Worm (Caenorhabditis elegans) whole organism, mixed stage, embryonic: ENCODE data around the gene sec-6.

Source experiments
- M03D4.4 ChIP-seq: sonication (generic microtip); optimal IDR thresholded peaks from 2 replicates; lab custom pipeline; 2017; ENCODE audit warnings: mild to moderate bottlenecking, missing genetic modification characterization, missing compliant biosample characterization
- bed-3 ChIP-seq: fragments of 200-800 bp; sonication (Bioruptor generic); optimal IDR thresholded peaks from 3 replicates; lab custom pipeline; 2018; ENCODE audit warnings: mild to moderate bottlenecking, missing genetic modification characterization, moderate library complexity, missing compliant biosample characterization
- blmp-1 ChIP-seq: fragments of 150-350 bp; optimal IDR thresholded peaks from 2 replicates; lab custom pipeline; 2014; ENCODE audit warnings: missing biosample characterization, missing genetic modification characterization
- ceh-43 ChIP-seq: fragments of 200-800 bp; sonication (Bioruptor generic); optimal IDR thresholded peaks from 2 replicates; lab custom pipeline; 2018; ENCODE audit warnings: mild to moderate bottlenecking, missing genetic modification characterization, moderate library complexity, missing compliant biosample characterization
- ceh-83 ChIP-seq: fragments of 200-800 bp; sonication (Bioruptor generic); optimal IDR thresholded peaks from 2 replicates; lab custom pipeline; 2018; ENCODE audit warnings: mild to moderate bottlenecking, missing genetic modification characterization, missing compliant biosample characterization
- ces-1 ChIP-seq: fragments of 150-350 bp; optimal IDR thresholded peaks from 2 replicates; lab custom pipeline; 2014; ENCODE audit warnings: missing biosample characterization, missing genetic modification reagents, missing genetic modification characterization
- cnd-1 ChIP-seq: fragments of 200-800 bp; sonication (Bioruptor generic); optimal IDR thresholded peaks from 2 replicates; lab custom pipeline; 2018; ENCODE audit warnings: mild to moderate bottlenecking, missing genetic modification characterization, missing compliant biosample characterization
- drap-1 ChIP-seq: fragments of 200-800 bp; sonication (Bioruptor generic); optimal IDR thresholded peaks from 3 replicates; lab custom pipeline; 2018; ENCODE audit warnings: mild to moderate bottlenecking, missing genetic modification characterization, missing compliant biosample characterization
- elt-3 ChIP-seq: fragments of 150-350 bp; optimal IDR thresholded peaks from 2 replicates; lab custom pipeline; 2014; ENCODE audit warnings: missing biosample characterization, missing genetic modification characterization
- flh-1 ChIP-seq: fragments of 200-800 bp; sonication (Bioruptor generic); optimal IDR thresholded peaks from 2 replicates; lab custom pipeline; 2018; ENCODE audit warnings: mild to moderate bottlenecking, missing genetic modification characterization, moderate library complexity, missing compliant biosample characterization
- ham-2 ChIP-seq: fragments of 200-800 bp; sonication (Bioruptor generic); optimal IDR thresholded peaks from 2 replicates; lab custom pipeline; 2018; ENCODE audit warnings: mild to moderate bottlenecking, missing genetic modification characterization, missing compliant biosample characterization
- hlh-1 ChIP-seq: fragments of 150-350 bp; optimal IDR thresholded peaks from 2 replicates; lab custom pipeline; 2014; ENCODE audit warnings: missing biosample characterization, missing genetic modification reagents, missing genetic modification characterization
- lin-13 ChIP-seq: fragments of 150-350 bp; optimal IDR thresholded peaks from 2 replicates; lab custom pipeline; 2014; ENCODE audit warnings: missing biosample characterization, missing genetic modification characterization
- lin-32 ChIP-seq: fragments of 200-800 bp; sonication (Bioruptor generic); optimal IDR thresholded peaks from 2 replicates; lab custom pipeline; 2018; ENCODE audit warnings: mild to moderate bottlenecking, missing genetic modification characterization, missing compliant biosample characterization
- lsy-2 ChIP-seq: fragments of 150-350 bp; optimal IDR thresholded peaks from 2 replicates; lab custom pipeline; 2014; ENCODE audit warnings: missing biosample characterization, missing genetic modification characterization
- mep-1 ChIP-seq: fragments of 150-350 bp; optimal IDR thresholded peaks from 2 replicates; lab custom pipeline; 2017; ENCODE audit warnings: missing biosample characterization, missing genetic modification reagents, missing genetic modification characterization, inconsistent platforms
- mls-2 ChIP-seq: sonication (generic microtip); optimal IDR thresholded peaks from 2 replicates; lab custom pipeline; 2016; ENCODE audit warnings: mild to moderate bottlenecking, missing genetic modification characterization, moderate library complexity, missing compliant biosample characterization
- nhr-12 ChIP-seq: fragments of 150-350 bp; optimal IDR thresholded peaks from 2 replicates; lab custom pipeline; 2014; ENCODE audit warnings: missing biosample characterization, missing genetic modification characterization
- nhr-2 ChIP-seq: fragments of 150-350 bp; optimal IDR thresholded peaks from 2 replicates; lab custom pipeline; 2014; ENCODE audit warnings: missing biosample characterization, missing genetic modification characterization
- nhr-237 ChIP-seq: fragments of 150-350 bp; optimal IDR thresholded peaks from 2 replicates; lab custom pipeline; 2014; ENCODE audit warnings: missing biosample characterization, missing genetic modification characterization
- nhr-28 ChIP-seq: fragments of 150-350 bp; optimal IDR thresholded peaks from 2 replicates; lab custom pipeline; 2014; ENCODE audit warnings: missing biosample characterization, missing genetic modification characterization
- pha-4 ChIP-seq: fragments of 150-350 bp; optimal IDR thresholded peaks from 2 replicates; lab custom pipeline; 2018; ENCODE audit warnings: missing biosample characterization, missing genetic modification reagents, missing genetic modification characterization
- sem-2 ChIP-seq: fragments of 200-800 bp; sonication (Bioruptor generic); optimal IDR thresholded peaks from 2 replicates; lab custom pipeline; 2018; ENCODE audit warnings: mild to moderate bottlenecking, missing genetic modification characterization, missing compliant biosample characterization
- sptf-1 ChIP-seq: sonication (generic microtip); optimal IDR thresholded peaks from 2 replicates; lab custom pipeline; 2017; ENCODE audit warnings: mild to moderate bottlenecking, missing genetic modification characterization, moderate library complexity, missing compliant biosample characterization
- tbx-8 ChIP-seq: fragments of 200-800 bp; sonication (Bioruptor generic); optimal IDR thresholded peaks from 2 replicates; lab custom pipeline; 2018; ENCODE audit warnings: mild to moderate bottlenecking, missing genetic modification characterization, moderate library complexity, missing compliant biosample characterization
- unc-120 ChIP-seq: sonication (generic microtip); optimal IDR thresholded peaks from 2 replicates; lab custom pipeline; 2017; ENCODE audit warnings: missing genetic modification characterization, missing compliant biosample characterization; ENCODE audit not compliant: poor library complexity, severe bottlenecking
- unc-39 ChIP-seq: fragments of 150-350 bp; optimal IDR thresholded peaks from 2 replicates; lab custom pipeline; 2014; ENCODE audit warnings: missing biosample characterization, missing genetic modification characterization
- unc-62 ChIP-seq: fragments of 150-350 bp; optimal IDR thresholded peaks from 2 replicates; lab custom pipeline; 2014; ENCODE audit warnings: missing biosample characterization, missing genetic modification reagents, missing genetic modification characterization
- ztf-11 ChIP-seq: fragments of 150-350 bp; optimal IDR thresholded peaks from 2 replicates; lab custom pipeline; 2014; ENCODE audit warnings: missing biosample characterization, missing genetic modification characterization

sec-6 gene

DNA sequence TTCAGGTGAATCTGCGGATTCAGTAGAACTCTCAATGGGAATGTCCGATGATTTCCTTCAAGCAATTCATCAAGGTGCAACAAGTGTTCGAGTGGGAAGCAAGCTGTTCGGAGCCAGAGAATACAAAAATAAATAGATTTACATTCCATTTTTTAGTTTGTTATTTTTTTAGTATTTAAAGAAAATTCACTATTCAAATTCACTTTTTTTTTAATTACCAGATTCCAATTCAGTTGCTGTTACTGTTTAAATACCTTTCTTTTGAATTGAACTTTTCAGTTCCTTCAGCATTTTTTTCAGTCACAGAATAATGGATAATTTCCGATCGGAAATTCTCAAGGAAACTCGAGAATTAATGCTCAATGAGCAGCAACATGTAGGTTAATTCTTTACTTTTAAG, 7.6 kb upstream of the sec-6 start, which contains the start of gene F09E5.7:
TSS of gene F09E5.7 (plus strand) at position 301 of the 400 bp plus-strand sequence.
- no peak for TF ChIP-seq elt-3 (tag; lab: Kevin White, UChicago)
- TF ChIP-seq unc-39: no peak
- TF ChIP-seq nhr-2 (tag; lab: Kevin White, UChicago): no peak
- TF ChIP-seq tbx-8: no peak
- no peak for TF ChIP-seq nhr-28 (tag; lab: Kevin White, UChicago)
- no peak for TF ChIP-seq sptf-1 (tag; lab: Kevin White, UChicago)
- no peak for TF ChIP-seq lin-32 (GFP tag; lab: Kevin White, UChicago)

DNA sequence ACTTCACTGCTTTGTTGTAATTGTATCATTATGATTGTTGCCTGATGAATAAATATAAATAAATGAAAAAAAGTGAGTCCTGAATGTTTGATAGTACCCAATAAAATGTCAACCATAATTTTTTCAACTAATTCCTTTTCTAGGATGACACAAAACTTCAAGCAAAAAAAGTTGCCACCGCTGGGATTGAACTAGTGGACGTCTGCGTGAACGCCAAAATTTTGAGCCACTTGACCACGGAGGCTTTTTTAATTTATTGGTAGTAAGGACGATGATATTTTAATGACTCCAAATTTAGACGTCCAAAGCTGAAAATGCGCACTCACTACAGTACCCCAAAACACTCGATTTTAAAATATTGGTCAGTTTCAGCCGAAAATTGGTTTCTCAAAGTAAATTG, 5.7 kb upstream of the sec-6 start:
- TF ChIP-seq lin-32 (GFP tag; lab: Kevin White, UChicago) (no peak), lsy-2 (tag; lab: Kevin White, UChicago) (no peak), ztf-11 (tag; lab: Kevin White, UChicago) (no peak), unc-62 (no peak), unc-120 (tag; lab: Kevin White, UChicago) (no peak)
- TF ChIP-seq, all 35 proteins: peak for 0

DNA sequence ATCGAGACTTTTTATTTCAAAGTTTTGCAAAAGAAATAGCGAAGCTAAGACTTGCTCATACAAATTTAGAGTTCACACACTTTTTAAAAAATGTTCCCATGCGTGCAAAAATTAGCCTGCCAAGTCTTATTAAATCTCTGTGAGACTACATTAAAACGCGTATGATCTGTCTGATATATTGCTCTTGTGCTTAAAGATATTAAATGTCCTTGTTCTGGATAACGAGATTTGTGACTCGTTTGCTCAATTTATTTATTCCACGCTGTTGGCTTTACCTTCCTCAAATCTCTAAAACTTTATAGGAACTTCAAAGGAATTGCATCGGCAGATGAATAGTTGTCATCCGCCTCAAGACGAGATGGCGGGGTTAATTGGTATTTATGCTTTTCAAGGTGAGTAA, 4.0 kb upstream of the sec-6 start, which contains the start of gene srg-69:
TSS of gene srg-69 (plus strand) at position 301 of the 400 bp plus-strand sequence.
- TF ChIP-seq nhr-12 (tag; lab: Kevin White, UChicago) (no peak), bed-3 (no peak), ztf-11 (tag; lab: Kevin White, UChicago) (no peak)

DNA sequence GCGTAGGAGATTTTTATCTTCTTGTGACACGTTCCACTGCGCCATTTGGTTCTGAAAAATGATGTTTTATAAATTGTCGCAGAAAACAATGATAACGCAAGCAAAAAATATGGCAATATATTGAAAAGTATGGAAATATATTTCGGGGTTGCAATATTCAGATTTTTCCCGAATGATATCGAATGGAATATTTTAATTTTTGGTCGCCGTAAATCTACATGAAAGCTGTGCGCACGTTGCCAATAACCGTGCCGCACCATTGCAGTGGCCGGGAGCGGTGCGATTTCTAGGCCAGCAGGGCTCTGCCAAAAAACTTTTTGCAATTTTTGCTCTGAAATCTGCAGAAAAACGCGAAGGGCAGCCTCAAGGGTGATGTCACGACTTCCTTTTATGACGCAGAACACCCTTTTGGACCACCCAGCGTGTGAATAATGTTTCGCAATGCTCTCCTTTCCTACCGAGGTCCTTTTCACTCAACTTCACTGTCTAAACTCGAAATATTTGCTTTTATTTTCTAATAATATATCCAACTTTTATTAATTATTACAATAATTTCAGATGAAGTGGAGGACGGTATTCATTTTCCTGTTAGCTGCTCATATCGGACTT, 1.1 kb upstream of the sec-6 start, which contains the start of the genes F09E5.11 and bmy-1:
TSS of gene F09E5.11 (minus strand) at position 51 of the 609 bp plus-strand sequence.
TSS of gene bmy-1 (plus strand) at position 559 of the 609 bp plus-strand sequence.
- TF ChIP-seq blmp-1 (tag; lab: Kevin White, UChicago): no peak
- TF ChIP-seq ztf-11 (tag; lab: Kevin White, UChicago): peak; percentile 2
- TF ChIP-seq mls-2 (tag; lab: Kevin White, UChicago): peak; percentile 56
- TF ChIP-seq nhr-12 (tag; lab: Kevin White, UChicago): no peak
- peak; percentile 67 for TF ChIP-seq mep-1 (tag; lab: Kevin White, UChicago)
- TF ChIP-seq cnd-1 (tag; lab: Kevin White, UChicago): peak; percentile 60
- no peak for TF ChIP-seq lin-32 (GFP tag; lab: Kevin White, UChicago)
- TF ChIP-seq drap-1: peak; percentile 57
- no peak for TF ChIP-seq unc-62
- TF ChIP-seq pha-4 (tag; lab: Kevin White, UChicago): peak; percentile 5
- peak; percentile 3 for TF ChIP-seq M03D4.4 (tag; lab: Kevin White, UChicago)
- peak; percentile 48 for TF ChIP-seq ces-1 (GFP tag; lab: Kevin White, UChicago)
- peak; percentile 46 for TF ChIP-seq lin-13 (tag; lab: Kevin White, UChicago)
- no peak for TF ChIP-seq sem-2
- peak; percentile 52 for TF ChIP-seq lsy-2 (tag; lab: Kevin White, UChicago)
- no peak for TF ChIP-seq unc-39
- peak; percentile 43 for TF ChIP-seq ceh-83 (GFP tag; lab: Kevin White, UChicago)
- TF ChIP-seq ceh-43 (GFP tag; lab: Kevin White, UChicago): peak; percentile 4
- peak; percentile 1 for TF ChIP-seq ham-2 (GFP tag; lab: Kevin White, UChicago)
- peak; percentile 31 for TF ChIP-seq nhr-237
- peak; percentile 4 for TF ChIP-seq hlh-1
- TF ChIP-seq nhr-2 (tag; lab: Kevin White, UChicago): no peak
- TF ChIP-seq sptf-1 (tag; lab: Kevin White, UChicago): peak; percentile 79
- TF ChIP-seq flh-1: no peak
- peak; percentile 2 for TF ChIP-seq unc-120 (tag; lab: Kevin White, UChicago)

DNA sequence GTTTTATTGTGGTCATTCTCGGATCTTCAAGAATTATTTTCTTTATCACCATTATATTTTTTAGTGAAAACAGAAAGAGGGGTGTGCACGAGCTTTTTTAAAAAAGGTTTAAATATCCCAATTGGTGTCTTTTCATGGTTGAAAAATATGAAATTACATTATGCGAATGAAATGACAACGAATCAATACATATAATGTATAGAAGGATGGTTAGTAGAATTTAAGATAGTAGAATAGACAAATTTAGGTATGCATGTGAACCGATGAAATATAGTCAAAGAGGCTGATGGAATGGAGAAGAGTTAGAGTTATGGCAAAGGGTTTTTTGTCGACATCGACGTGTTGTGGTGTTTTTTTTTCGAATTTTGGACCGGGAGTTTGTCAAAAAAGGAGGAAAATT, 5.2 kb downstream of the sec-6 start:
- TF ChIP-seq unc-39: no peak

DNA sequence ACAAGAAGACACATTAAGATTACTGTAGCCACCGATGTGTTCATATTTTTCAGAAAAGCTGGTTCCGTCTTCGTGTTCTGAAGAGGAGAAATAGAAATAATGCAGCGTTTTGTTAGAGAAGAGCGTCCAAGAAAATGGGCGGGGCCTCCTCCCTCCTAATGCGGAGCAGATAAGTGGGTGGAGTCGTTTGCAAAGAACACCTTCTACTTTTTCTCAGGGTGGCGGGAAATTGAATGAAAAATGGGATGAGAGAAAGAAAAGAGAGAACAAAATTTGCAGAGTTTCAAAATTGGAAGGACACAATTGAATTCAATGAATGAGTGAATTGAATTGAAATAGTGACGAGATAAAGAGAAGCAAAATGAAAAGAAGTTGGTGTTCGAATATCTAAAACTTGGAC, 6.3 kb downstream of the sec-6 start, which contains the start of gene F09E5.16:
TSS of gene F09E5.16 (minus strand) at position 101 of the 400 bp plus-strand sequence.
- TF ChIP-seq ces-1 (GFP tag; lab: Kevin White, UChicago) (peak; percentile 21), nhr-12 (tag; lab: Kevin White, UChicago) (no peak), unc-120 (tag; lab: Kevin White, UChicago) (no peak), nhr-237 (no peak), bed-3 (no peak), unc-62 (no peak), ham-2 (GFP tag; lab: Kevin White, UChicago) (no peak), hlh-1 (no peak)
